Fruit fly (Drosophila melanogaster) whole organism, wandering third instar larva: ENCODE data around the gene Jon66Ci.

Experiments
- CrebA ChIP-seq: fragments of 200-800 bp; sonication (Bioruptor generic); optimal IDR thresholded peaks from 2 replicates; lab custom pipeline; 2016; ENCODE audit warnings: missing biosample characterization, mild to moderate bottlenecking, missing genetic modification characterization, borderline replicate concordance
- HLH106 ChIP-seq: fragments of 200-800 bp; optimal IDR thresholded peaks from 3 replicates; lab custom pipeline; 2019; ENCODE audit warnings: missing biosample characterization, mild to moderate bottlenecking, missing genetic modification characterization, moderate library complexity
- Hnf4 ChIP-seq: fragments of 200-800 bp; sonication (Bioruptor generic); optimal IDR thresholded peaks from 2 replicates; lab custom pipeline; 2016; ENCODE audit warnings: missing biosample characterization, mild to moderate bottlenecking, missing genetic modification characterization
- N ChIP-seq: fragments of >200 bp; optimal IDR thresholded peaks from 2 replicates; lab custom pipeline; 2018; ENCODE audit warnings: missing biosample characterization, missing external identifiers, missing genetic modification characterization
- OdsH ChIP-seq: fragments of 200-800 bp; sonication (Bioruptor generic); optimal IDR thresholded peaks from 2 replicates; lab custom pipeline; 2016; ENCODE audit warnings: missing biosample characterization, mild to moderate bottlenecking, missing genetic modification characterization
- Sp1 ChIP-seq: fragments of 200-800 bp; sonication (Bioruptor generic); optimal IDR thresholded peaks from 3 replicates; lab custom pipeline; 2019; ENCODE audit warnings: missing biosample characterization, mild to moderate bottlenecking, missing genetic modification characterization, moderate library complexity
- dmrt93B ChIP-seq: fragments of 200-800 bp; sonication (Bioruptor generic); optimal IDR thresholded peaks from 2 replicates; lab custom pipeline; 2018; ENCODE audit warnings: missing biosample characterization, mild to moderate bottlenecking, missing genetic modification characterization
- ey ChIP-seq: fragments of 200-800 bp; sonication (Bioruptor generic); optimal IDR thresholded peaks from 2 replicates; lab custom pipeline; 2016; ENCODE audit warnings: missing biosample characterization, missing genetic modification characterization
- h ChIP-seq: fragments of 200-800 bp; sonication (Bioruptor generic); optimal IDR thresholded peaks from 3 replicates; lab custom pipeline; 2016; ENCODE audit warnings: missing biosample characterization, mild to moderate bottlenecking, missing genetic modification characterization
- lola ChIP-seq: fragments of >200 bp; optimal IDR thresholded peaks from 2 replicates; lab custom pipeline; 2017; ENCODE audit warnings: missing biosample characterization, missing genetic modification characterization
- psq ChIP-seq: fragments of 200-800 bp; sonication (Bioruptor generic); optimal IDR thresholded peaks from 3 replicates; lab custom pipeline; 2017; ENCODE audit warnings: missing biosample characterization, mild to moderate bottlenecking, missing genetic modification characterization, moderate library complexity
- usp ChIP-seq: fragments of >200 bp; optimal IDR thresholded peaks from 2 replicates; lab custom pipeline; 2017; ENCODE audit warnings: missing biosample characterization, missing genetic modification characterization

- no peak for TF ChIP-seq Sp1
- no peak for TF ChIP-seq N (GFP tag; lab: Kevin White, UChicago)
- TF ChIP-seq OdsH (GFP tag; lab: Kevin White, UChicago), result no peak
- TF ChIP-seq usp (GFP tag; lab: Kevin White, UChicago), result no peak
- TF ChIP-seq ey (GFP tag; lab: Kevin White, UChicago), result no peak
- TF ChIP-seq lola (GFP tag; lab: Kevin White, UChicago), result no peak
- no peak for TF ChIP-seq HLH106
- TF ChIP-seq dmrt93B (GFP tag; lab: Kevin White, UChicago), result no peak
- no peak for TF ChIP-seq h (GFP tag; lab: Kevin White, UChicago)
- TF ChIP-seq Hnf4 (GFP tag; lab: Kevin White, UChicago), result no peak
- TF ChIP-seq CrebA (GFP tag; lab: Kevin White, UChicago), result no peak
- TF ChIP-seq psq (GFP tag; lab: Kevin White, UChicago), result no peak
Measured at dm6 chr3L:8423156-8423555, 31.8 kb downstream of the Jon66Ci start.
